Worm (Caenorhabditis elegans) whole organism, L4 larva: ENCODE measurements around the gene srw-135.

Source experiments
- ces-1 ChIP-seq: fragments of 150-350 bp; sonication (generic microtip); optimal IDR thresholded peaks from 4 replicates; lab custom pipeline; 2014; ENCODE audit warnings: missing biosample characterization, missing genetic modification reagents, missing genetic modification characterization
- duxl-1 ChIP-seq: sonication (generic microtip); optimal IDR thresholded peaks from 2 replicates; lab custom pipeline; 2016; ENCODE audit warnings: mild to moderate bottlenecking, missing genetic modification characterization, moderate library complexity, missing compliant biosample characterization; ENCODE audit not compliant: poor library complexity
- mep-1 ChIP-seq: fragments of 150-350 bp; sonication (generic microtip); optimal IDR thresholded peaks from 3 replicates; lab custom pipeline; 2014; ENCODE audit warnings: missing biosample characterization, missing genetic modification characterization
- nhr-10 ChIP-seq: fragments of 150-350 bp; optimal IDR thresholded peaks from 2 replicates; lab custom pipeline; 2014; ENCODE audit warnings: missing biosample characterization, missing genetic modification characterization

DNA sequence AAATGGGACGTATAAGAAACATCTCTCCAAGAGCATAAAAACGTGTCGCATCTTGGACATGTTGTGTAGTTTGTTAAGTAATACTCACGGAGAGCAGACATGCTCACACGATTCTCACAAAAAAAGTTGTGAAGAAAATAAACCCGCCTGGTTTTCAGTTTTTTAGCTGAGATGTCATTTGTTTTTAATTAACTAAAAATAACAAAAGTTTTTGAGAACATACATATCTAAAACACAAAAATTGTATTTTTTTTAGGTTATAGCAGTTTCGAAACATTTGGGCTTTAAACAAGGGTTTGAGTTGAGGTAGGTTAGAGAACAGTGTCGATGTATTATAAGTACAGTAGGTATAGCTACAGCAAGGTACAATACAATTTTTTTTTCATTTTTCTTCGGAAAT, 46.5 kb downstream of the srw-135 start, which contains the start of gene srh-88:
- TF ChIP-seq mep-1 (tag; lab: Kevin White, UChicago) (no peak), nhr-10 (no peak), duxl-1 (no peak), ces-1 (GFP tag; lab: Kevin White, UChicago) (no peak)
